Fruit fly (Drosophila melanogaster): ENCODE data around the gene CG31883.

- TF ChIP-seq CG8478 (optimal IDR thresholded peaks at IDR 0.05) (no peak), CTCF (optimal IDR thresholded peaks at IDR 0.05) (no peak)
These were observed 19.6 kb upstream of the CG31883 start for dm6 chr2L:9508547-9509197.

Data from S2 (cell line).